Worm (Caenorhabditis elegans) whole organism, young adult: ENCODE data around the gene C04F5.9.
A peak's percentile ranks its signal among the peaks of the same experiment; 100 is the strongest.

ENCODE experiments used
- C06A6.2 ChIP-seq: fragments of 200-800 bp; sonication (Bioruptor generic); conservative IDR thresholded peaks from 2 replicates; pipeline ENCODE4 v1.3.6; 2022; ENCODE audit warnings: missing genetic modification characterization, missing compliant biosample characterization
- F10E7.11 ChIP-seq: sonication (generic microtip); optimal IDR thresholded peaks from 2 replicates; lab custom pipeline; 2017; ENCODE audit warnings: mild to moderate bottlenecking, missing genetic modification characterization, moderate library complexity, missing compliant biosample characterization
- F33H1.4 ChIP-seq: fragments of 200-800 bp; sonication (Bioruptor generic); IDR thresholded peaks from 2 replicates; pipeline ENCODE4 v1.3.6; 2022; ENCODE audit warnings: missing genetic modification reagents, missing genetic modification characterization, missing compliant biosample characterization
- F49E8.2 ChIP-seq: sonication (generic microtip); optimal IDR thresholded peaks from 3 replicates; lab custom pipeline; 2017; ENCODE audit warnings: missing genetic modification characterization, mild to moderate bottlenecking, missing compliant biosample characterization, antibody characterized with exemption, moderate library complexity; ENCODE audit not compliant: insufficient read depth
- T26A5.8 ChIP-seq: sonication (generic microtip); optimal IDR thresholded peaks from 2 replicates; lab custom pipeline; 2016; ENCODE audit warnings: missing genetic modification characterization, missing compliant biosample characterization
- aptf-3 ChIP-seq: fragments of 200-800 bp; sonication (Bioruptor generic); IDR thresholded peaks from 2 replicates; pipeline ENCODE4 v1.3.6; 2022; ENCODE audit warnings: missing genetic modification characterization, missing compliant biosample characterization
- athp-1 ChIP-seq: sonication (generic microtip); optimal IDR thresholded peaks from 2 replicates; lab custom pipeline; 2017; ENCODE audit warnings: mild to moderate bottlenecking, missing genetic modification characterization, missing compliant biosample characterization
- attf-3 ChIP-seq: fragments of 200-800 bp; sonication (Bioruptor generic); conservative IDR thresholded peaks from 2 replicates; pipeline ENCODE4 v1.3.6; 2022; ENCODE audit warnings: missing genetic modification reagents, missing genetic modification characterization, missing compliant biosample characterization
- attf-5 ChIP-seq: fragments of 200-800 bp; sonication (Bioruptor generic); optimal IDR thresholded peaks from 2 replicates; lab custom pipeline; 2018; ENCODE audit warnings: mild to moderate bottlenecking, missing genetic modification characterization, missing compliant biosample characterization
- cebp-1 ChIP-seq, 2 experiments: fragments of 200-800 bp in 1 of 2; sonication (Bioruptor generic) in 1 of 2; sonication (generic microtip) in 1 of 2; IDR thresholded peaks in 1 of 2; optimal IDR thresholded peaks in 1 of 2; 2 replicates each; pipeline versions ENCODE4 v1.3.6 to Lab custom; 2017 to 2022; ENCODE audit warnings: missing compliant biosample characterization in 2 of 2, missing genetic modification characterization in 2 of 2, mild to moderate bottlenecking in 1 of 2, missing genetic modification reagents in 1 of 2, moderate library complexity in 1 of 2
- egl-44 ChIP-seq: fragments of 200-800 bp; sonication (Bioruptor generic); IDR thresholded peaks from 2 replicates; pipeline ENCODE4 v1.3.6; 2022; ENCODE audit warnings: missing genetic modification reagents, missing genetic modification characterization, missing compliant biosample characterization
- egrh-3 ChIP-seq: fragments of 200-800 bp; sonication (Bioruptor generic); IDR thresholded peaks from 2 replicates; pipeline ENCODE4 v1.3.6; 2022; ENCODE audit warnings: missing genetic modification reagents, missing genetic modification characterization, missing compliant biosample characterization
- him-1 ChIP-seq: sonication (generic microtip); optimal IDR thresholded peaks from 2 replicates; lab custom pipeline; 2016; ENCODE audit warnings: missing genotype, missing genetic modification reagents, missing genetic modification characterization, missing compliant biosample characterization
- hlh-12 ChIP-seq: sonication (generic microtip); optimal IDR thresholded peaks from 2 replicates; lab custom pipeline; 2016; ENCODE audit warnings: missing genetic modification characterization, missing compliant biosample characterization
- lsl-1 ChIP-seq: fragments of 200-800 bp; sonication (Bioruptor generic); optimal IDR thresholded peaks from 2 replicates; lab custom pipeline; 2018; ENCODE audit warnings: mild to moderate bottlenecking, missing genetic modification characterization, moderate library complexity, missing compliant biosample characterization
- lsy-27 ChIP-seq: sonication (generic microtip); optimal IDR thresholded peaks from 2 replicates; lab custom pipeline; 2017; ENCODE audit warnings: missing genetic modification characterization, mild to moderate bottlenecking, missing compliant biosample characterization, antibody characterized with exemption, missing genotype, borderline replicate concordance; ENCODE audit not compliant: insufficient read depth
- madf-3 ChIP-seq: fragments of 200-800 bp; sonication (Bioruptor generic); IDR thresholded peaks from 2 replicates; pipeline ENCODE4 v1.3.6; 2022; ENCODE audit warnings: missing genetic modification reagents, missing genetic modification characterization, missing compliant biosample characterization
- madf-6 ChIP-seq: fragments of 200-800 bp; sonication (Bioruptor generic); IDR thresholded peaks from 2 replicates; pipeline ENCODE4 v1.3.6; 2022; ENCODE audit warnings: missing genetic modification reagents, missing genetic modification characterization, missing compliant biosample characterization
- mel-28 ChIP-seq: sonication (generic microtip); optimal IDR thresholded peaks from 2 replicates; lab custom pipeline; 2016; ENCODE audit warnings: borderline replicate concordance, mild to moderate bottlenecking, missing genetic modification characterization, missing compliant biosample characterization
- nhr-80 ChIP-seq: sonication (generic microtip); optimal IDR thresholded peaks from 2 replicates; lab custom pipeline; 2016; ENCODE audit warnings: missing genetic modification characterization, missing compliant biosample characterization
- pbrm-1 ChIP-seq: fragments of 200-800 bp; sonication (Bioruptor generic); IDR thresholded peaks from 2 replicates; pipeline ENCODE4 v1.3.6; 2022; ENCODE audit warnings: missing genetic modification reagents, missing genetic modification characterization, missing compliant biosample characterization
- rcor-1 ChIP-seq: fragments of 200-800 bp; sonication (Bioruptor generic); IDR thresholded peaks from 2 replicates; pipeline ENCODE4 v1.3.6; 2022; ENCODE audit warnings: missing genetic modification reagents, missing genetic modification characterization, missing compliant biosample characterization
- somi-1 ChIP-seq: fragments of 200-800 bp; sonication (Bioruptor generic); optimal IDR thresholded peaks from 2 replicates; lab custom pipeline; 2018; ENCODE audit warnings: mild to moderate bottlenecking, missing genetic modification characterization, missing compliant biosample characterization
- tbp1 ChIP-seq: fragments of 200-800 bp; sonication (Bioruptor generic); optimal IDR thresholded peaks from 2 replicates; lab custom pipeline; 2018; ENCODE audit warnings: mild to moderate bottlenecking, missing genetic modification characterization, missing compliant biosample characterization
- xnd-1 ChIP-seq: sonication (generic microtip); optimal IDR thresholded peaks from 2 replicates; lab custom pipeline; 2016; ENCODE audit warnings: missing genotype, missing genetic modification reagents, missing genetic modification characterization, missing compliant biosample characterization
- ztf-25 ChIP-seq: fragments of 200-800 bp; sonication (Bioruptor generic); IDR thresholded peaks from 2 replicates; pipeline ENCODE4 v1.3.6; 2022; ENCODE audit warnings: missing genetic modification reagents, missing genetic modification characterization, missing compliant biosample characterization
- ztf-6 ChIP-seq: fragments of 200-800 bp; sonication (Bioruptor generic); IDR thresholded peaks from 2 replicates; pipeline ENCODE4 v1.3.6; 2022; ENCODE audit warnings: missing genetic modification reagents, missing genetic modification characterization, missing compliant biosample characterization

The C04F5.9 gene

ce11 chrV:5132441-5132840 lies 13.4 kb upstream of the C04F5.9 start, which contains the start of gene F14F9.4:
TSS of gene F14F9.4 (plus strand) at chrV:5132741.
- no peak for TF ChIP-seq tbp1 (GFP tag; lab: Kevin White, UChicago)
- TF ChIP-seq rcor-1 (GFP tag; lab: Robert Waterston, UW): no peak
- TF ChIP-seq mel-28 (tag; lab: Kevin White, UChicago): no peak
- TF ChIP-seq egrh-3 (GFP tag; lab: Robert Waterston, UW): no peak
- TF ChIP-seq, all 124 proteins: peak for 0

DNA sequence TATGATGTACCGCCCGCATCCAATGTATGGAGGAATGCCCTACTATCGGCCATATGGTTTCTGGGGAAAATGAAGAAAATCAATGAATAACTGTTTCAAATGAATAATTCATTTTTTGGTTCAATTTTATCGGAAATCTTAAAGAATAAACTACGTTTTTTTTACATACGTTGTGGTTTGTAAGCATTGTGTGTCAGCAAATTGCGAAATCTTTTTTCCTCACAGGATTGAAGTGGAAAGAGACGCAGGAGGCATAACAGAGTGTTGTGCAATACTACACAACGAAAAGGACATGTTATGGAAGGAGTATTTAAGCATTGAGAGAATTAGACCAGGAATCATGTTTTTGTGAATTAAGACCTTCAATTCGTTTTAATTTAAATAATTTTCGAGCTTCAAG lies 12.4 kb upstream of the C04F5.9 start:
- TF ChIP-seq cebp-1 (GFP tag; IDR thresholded peaks at IDR 0.05; lab: Robert Waterston, UW) (peak; percentile 97), cebp-1 (tag; optimal IDR thresholded peaks at IDR 0.05; lab: Kevin White, UChicago) (peak; percentile 99), F10E7.11 (tag; lab: Kevin White, UChicago) (no peak), attf-3 (GFP tag; lab: Robert Waterston, UW) (no peak), tbp1 (GFP tag; lab: Kevin White, UChicago) (no peak), attf-5 (GFP tag; lab: Kevin White, UChicago) (peak; percentile 44), F49E8.2 (tag; lab: Kevin White, UChicago) (no peak)

DNA sequence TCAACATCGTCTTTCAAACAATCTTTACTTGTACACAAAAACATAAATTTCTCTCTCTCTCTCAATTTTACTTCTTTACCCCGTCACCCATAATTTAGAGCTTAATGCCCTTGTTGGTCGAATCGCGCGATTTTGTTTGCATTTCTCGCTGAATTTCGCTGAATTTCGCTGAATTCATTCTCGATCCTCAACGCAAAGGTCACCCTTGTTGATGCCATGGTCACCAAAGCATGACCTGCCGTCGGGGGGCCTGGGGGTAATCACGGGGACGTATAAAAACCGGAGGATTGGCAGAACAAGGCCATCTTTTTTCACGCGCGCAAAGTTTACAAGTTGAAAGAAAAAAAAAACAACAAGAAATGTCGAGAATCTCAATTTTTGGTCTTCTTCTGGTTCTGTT lies 11.0 kb upstream of the C04F5.9 start, which contains the start of gene F14F9.8:
Gene F14F9.8 (plus strand): TSS at position 301 of the 400 bp plus-strand sequence.
- TF ChIP-seq hlh-12 (tag; lab: Kevin White, UChicago) (no peak), pbrm-1 (GFP tag; lab: Robert Waterston, UW) (no peak), somi-1 (GFP tag; lab: Kevin White, UChicago) (no peak), F33H1.4 (GFP tag; lab: Robert Waterston, UW) (no peak), egl-44 (GFP tag; lab: Robert Waterston, UW) (no peak)

ce11 chrV:5126793-5127192 lies 7.8 kb upstream of the C04F5.9 start, which contains the start of gene F14F9.5:
TSS of gene F14F9.5 (plus strand) at chrV:5127093.
- TF ChIP-seq madf-3 (GFP tag; lab: Robert Waterston, UW): no peak
- no peak for TF ChIP-seq aptf-3 (GFP tag; lab: Robert Waterston, UW)
- no peak for TF ChIP-seq him-1 (tag; lab: Kevin White, UChicago)
- TF ChIP-seq ztf-25 (GFP tag; lab: Robert Waterston, UW): no peak
- no peak for TF ChIP-seq ztf-6 (GFP tag; lab: Robert Waterston, UW)
- TF ChIP-seq madf-6 (GFP tag; lab: Robert Waterston, UW): no peak
- no peak for TF ChIP-seq lsy-27
- no peak for TF ChIP-seq C06A6.2 (GFP tag; lab: Robert Waterston, UW)
- TF ChIP-seq, all 124 proteins: peak for 0

DNA sequence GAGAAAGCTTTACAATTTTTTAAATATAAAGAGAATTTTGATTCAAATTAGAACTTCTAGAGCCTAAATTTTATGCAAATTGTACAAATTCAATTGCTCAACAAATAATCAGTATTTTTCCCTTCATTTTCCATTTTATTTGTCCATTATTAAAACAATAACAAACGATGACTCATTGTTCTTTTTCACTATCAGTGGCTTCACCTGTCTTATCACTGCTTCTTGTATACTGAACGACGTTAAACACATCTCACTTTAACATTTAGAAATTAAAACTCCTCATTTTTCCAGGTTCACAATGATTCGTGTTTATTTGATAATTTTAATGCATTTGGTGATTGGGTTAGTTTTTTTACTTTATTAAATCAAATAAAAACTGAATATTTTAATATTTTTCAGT lies 670 bp upstream of the C04F5.9 start, which contains the start of gene sid-1:
Gene sid-1 (plus strand): TSS at position 292 of the 400 bp plus-strand sequence.
- no peak for TF ChIP-seq xnd-1 (tag; lab: Kevin White, UChicago)
- no peak for TF ChIP-seq athp-1 (tag; lab: Kevin White, UChicago)
- peak; percentile 24 for TF ChIP-seq nhr-80

ce11 chrV:5113654-5114053 lies 5.4 kb downstream of the C04F5.9 start, which contains the start of gene C04F5.8:
TSS of gene C04F5.8 (minus strand) at chrV:5113754.
- TF ChIP-seq lsl-1 (GFP tag; lab: Kevin White, UChicago) (peak; percentile 38), T26A5.8 (tag; lab: Kevin White, UChicago) (no peak)
- TF ChIP-seq, all 124 proteins: peak for 1
